Worm (Caenorhabditis elegans): Measurements from ENCODE around the gene C18H9.5.

ce11 chrII:6695388-6695787 lies at the start of gene C18H9.5:
- no peak for TF ChIP-seq W03F9.2 (tag; optimal IDR thresholded peaks at IDR 0.05)
- TF ChIP-seq dao-5 (tag; optimal IDR thresholded peaks at IDR 0.05): no peak
